Fruit fly (Drosophila melanogaster) whole organism, prepupa: ENCODE results near the gene pip.
A peak's percentile ranks its signal among the peaks of the same experiment; 100 is the strongest.

Experiments
- Blimp-1 ChIP-seq: fragments of 200-800 bp; sonication (Bioruptor generic); optimal IDR thresholded peaks from 3 replicates; lab custom pipeline; 2017; ENCODE audit warnings: missing biosample characterization, missing genetic modification characterization, mild to moderate bottlenecking, moderate library complexity, missing genetic modification reagents
- CG10669 ChIP-seq: fragments of 200-800 bp; sonication (Bioruptor generic); optimal IDR thresholded peaks from 3 replicates; lab custom pipeline; 2018; ENCODE audit warnings: missing biosample characterization, mild to moderate bottlenecking, missing genetic modification characterization, moderate library complexity
- CG11294 ChIP-seq: fragments of 200-800 bp; sonication (Bioruptor generic); IDR thresholded peaks from 2 replicates; pipeline ENCODE4 v1.3.6; 2022; ENCODE audit warnings: missing biosample characterization, missing genetic modification characterization
- CG11902 ChIP-seq: fragments of 200-800 bp; sonication (Bioruptor generic); optimal IDR thresholded peaks from 3 replicates; lab custom pipeline; 2016; ENCODE audit warnings: missing biosample characterization, missing genetic modification characterization
- CG15336 ChIP-seq: fragments of 200-800 bp; sonication (Bioruptor generic); IDR thresholded peaks from 2 replicates; pipeline ENCODE4 v1.3.6; 2022; ENCODE audit warnings: missing biosample characterization, missing genetic modification characterization
- CG1621 ChIP-seq: fragments of 200-800 bp; sonication (Bioruptor generic); optimal IDR thresholded peaks from 3 replicates; lab custom pipeline; 2018; ENCODE audit warnings: missing biosample characterization, mild to moderate bottlenecking, missing genetic modification characterization
- CG16779 ChIP-seq: fragments of 200-800 bp; sonication (Bioruptor generic); optimal IDR thresholded peaks from 3 replicates; lab custom pipeline; 2017; ENCODE audit warnings: missing biosample characterization, mild to moderate bottlenecking, missing genetic modification characterization
- CG32006 ChIP-seq: fragments of 200-800 bp; sonication (Bioruptor generic); optimal IDR thresholded peaks from 3 replicates; lab custom pipeline; 2017; ENCODE audit warnings: missing biosample characterization, mild to moderate bottlenecking, missing genetic modification characterization
- CG34406 ChIP-seq: fragments of 200-800 bp; sonication (Bioruptor generic); optimal IDR thresholded peaks from 3 replicates; lab custom pipeline; 2016; ENCODE audit warnings: missing biosample characterization, missing genetic modification characterization
- CG3919 ChIP-seq: fragments of 200-800 bp; sonication (Bioruptor generic); optimal IDR thresholded peaks from 3 replicates; lab custom pipeline; 2016; ENCODE audit warnings: missing biosample characterization, missing genetic modification characterization
- CG4318 ChIP-seq: fragments of 200-800 bp; sonication (Bioruptor generic); optimal IDR thresholded peaks from 3 replicates; lab custom pipeline; 2017; ENCODE audit warnings: missing biosample characterization, mild to moderate bottlenecking, missing genetic modification characterization
- CG6163 ChIP-seq: fragments of 200-800 bp; sonication (Bioruptor generic); IDR thresholded peaks from 3 replicates; pipeline ENCODE4 v1.3.6; 2022; ENCODE audit warnings: missing biosample characterization, missing genetic modification characterization
- CG6276 ChIP-seq: fragments of 200-800 bp; sonication (Bioruptor generic); optimal IDR thresholded peaks from 2 replicates; lab custom pipeline; 2017; ENCODE audit warnings: missing biosample characterization, mild to moderate bottlenecking, missing genetic modification characterization
- CG6792 ChIP-seq: fragments of 200-800 bp; sonication (Bioruptor generic); optimal IDR thresholded peaks from 3 replicates; lab custom pipeline; 2016; ENCODE audit warnings: missing biosample characterization, missing genetic modification characterization
- CG6808 ChIP-seq: fragments of 200-800 bp; sonication (Bioruptor generic); optimal IDR thresholded peaks from 3 replicates; lab custom pipeline; 2017; ENCODE audit warnings: missing biosample characterization, missing genetic modification characterization, mild to moderate bottlenecking, moderate library complexity, missing genetic modification reagents
- CG7368 ChIP-seq: fragments of 200-800 bp; sonication (Bioruptor generic); optimal IDR thresholded peaks from 3 replicates; lab custom pipeline; 2016; ENCODE audit warnings: missing biosample characterization, missing genetic modification characterization
- CG8119 ChIP-seq: fragments of 200-800 bp; sonication (Bioruptor generic); IDR thresholded peaks from 3 replicates; pipeline ENCODE4 v1.3.6; 2022; ENCODE audit warnings: missing biosample characterization, missing genetic modification characterization
- CG8319 ChIP-seq: fragments of 200-800 bp; sonication (Bioruptor generic); optimal IDR thresholded peaks from 3 replicates; lab custom pipeline; 2016; ENCODE audit warnings: missing biosample characterization, missing genetic modification characterization
- Eip75B ChIP-seq: fragments of 200-800 bp; sonication (Bioruptor generic); optimal IDR thresholded peaks from 3 replicates; lab custom pipeline; 2016; ENCODE audit warnings: missing biosample characterization, missing genetic modification characterization
- Eip78C ChIP-seq: fragments of 200-800 bp; sonication (Bioruptor generic); peaks from one replicate; lab custom pipeline; 2016; ENCODE audit warnings: missing biosample characterization, missing genetic modification characterization
- Ets96B ChIP-seq: fragments of 200-800 bp; optimal IDR thresholded peaks from 2 replicates; lab custom pipeline; 2019; ENCODE audit warnings: missing biosample characterization, mild to moderate bottlenecking, missing genetic modification characterization, moderate library complexity
- Hr38 ChIP-seq: sonication (Bioruptor generic); optimal IDR thresholded peaks from 2 replicates; lab custom pipeline; 2016; ENCODE audit warnings: missing biosample characterization, missing genetic modification characterization
- Hr39 ChIP-seq: fragments of 200-800 bp; sonication (Bioruptor generic); optimal IDR thresholded peaks from 2 replicates; lab custom pipeline; 2016; ENCODE audit warnings: missing biosample characterization, missing genetic modification characterization
- Hr4 ChIP-seq: fragments of 200-800 bp; sonication (Bioruptor generic); optimal IDR thresholded peaks from 3 replicates; lab custom pipeline; 2016; ENCODE audit warnings: missing biosample characterization, missing genetic modification characterization
- Lpt ChIP-seq: fragments of 200-800 bp; sonication (Bioruptor generic); optimal IDR thresholded peaks from 3 replicates; lab custom pipeline; 2016; ENCODE audit warnings: missing biosample characterization, missing genetic modification characterization
- Met ChIP-seq: fragments of 200-800 bp; sonication (Bioruptor generic); optimal IDR thresholded peaks from 3 replicates; lab custom pipeline; 2016; ENCODE audit warnings: missing biosample characterization, missing genetic modification characterization
- Smox ChIP-seq: fragments of 200-800 bp; sonication (Bioruptor generic); optimal IDR thresholded peaks from 3 replicates; lab custom pipeline; 2016; ENCODE audit warnings: missing biosample characterization, missing genetic modification characterization
- Sox102F ChIP-seq: fragments of 200-800 bp; sonication (Bioruptor generic); optimal IDR thresholded peaks from 2 replicates; lab custom pipeline; 2016; ENCODE audit warnings: missing biosample characterization, mild to moderate bottlenecking, missing genetic modification characterization
- Sox14 ChIP-seq: fragments of 200-800 bp; sonication (Bioruptor generic); optimal IDR thresholded peaks from 3 replicates; lab custom pipeline; 2016; ENCODE audit warnings: missing biosample characterization, missing genetic modification characterization
- Sox15 ChIP-seq: fragments of 200-800 bp; sonication (Bioruptor generic); optimal IDR thresholded peaks from 3 replicates; lab custom pipeline; 2016; ENCODE audit warnings: missing biosample characterization, missing genetic modification characterization
- achi ChIP-seq: fragments of 200-800 bp; sonication (Bioruptor generic); optimal IDR thresholded peaks from 3 replicates; lab custom pipeline; 2016; ENCODE audit warnings: missing biosample characterization, missing genetic modification characterization
- acj6 ChIP-seq: fragments of 200-800 bp; sonication (Bioruptor generic); optimal IDR thresholded peaks from 3 replicates; lab custom pipeline; 2016; ENCODE audit warnings: missing biosample characterization, missing genetic modification characterization
- cyc ChIP-seq: fragments of 200-800 bp; sonication (Bioruptor generic); optimal IDR thresholded peaks from 3 replicates; lab custom pipeline; 2016; ENCODE audit warnings: missing biosample characterization, missing genetic modification characterization
- dsx ChIP-seq: fragments of 200-800 bp; optimal IDR thresholded peaks from 3 replicates; lab custom pipeline; 2019; ENCODE audit warnings: missing biosample characterization, mild to moderate bottlenecking, missing genetic modification characterization, moderate library complexity; ENCODE audit not compliant: poor library complexity, severe bottlenecking
- esn ChIP-seq: fragments of 200-800 bp; sonication (Bioruptor generic); optimal IDR thresholded peaks from 2 replicates; lab custom pipeline; 2016; ENCODE audit warnings: missing biosample characterization, mild to moderate bottlenecking, missing genetic modification characterization, moderate library complexity
- fd59A ChIP-seq: fragments of 200-800 bp; sonication (Bioruptor generic); optimal IDR thresholded peaks from 2 replicates; lab custom pipeline; 2017; ENCODE audit warnings: missing biosample characterization, mild to moderate bottlenecking, missing genetic modification characterization, missing genetic modification reagents
- fd85E ChIP-seq: fragments of 200-800 bp; sonication (Bioruptor generic); optimal IDR thresholded peaks from 3 replicates; lab custom pipeline; 2016; ENCODE audit warnings: missing biosample characterization, missing genetic modification characterization
- lz ChIP-seq: fragments of 200-800 bp; sonication (Bioruptor generic); optimal IDR thresholded peaks from 3 replicates; lab custom pipeline; 2016; ENCODE audit warnings: missing biosample characterization, missing genetic modification characterization
- net ChIP-seq: fragments of 200-800 bp; sonication (Bioruptor generic); optimal IDR thresholded peaks from 3 replicates; lab custom pipeline; 2016; ENCODE audit warnings: missing biosample characterization, missing genetic modification characterization
- pdm3 ChIP-seq: fragments of 200-800 bp; sonication (Bioruptor generic); optimal IDR thresholded peaks from 3 replicates; lab custom pipeline; 2016; ENCODE audit warnings: missing biosample characterization, missing genetic modification characterization
- ss ChIP-seq, 2 experiments: fragments of 200-800 bp; sonication (Bioruptor generic); optimal IDR thresholded peaks; 2 replicates in 1 of 2; 3 replicates in 1 of 2; lab custom pipeline; 2017 to 2018; ENCODE audit warnings: mild to moderate bottlenecking in 2 of 2, missing biosample characterization in 2 of 2, missing genetic modification characterization in 2 of 2, moderate library complexity in 1 of 2
- topi ChIP-seq: fragments of 200-800 bp; sonication (Bioruptor generic); optimal IDR thresholded peaks from 3 replicates; lab custom pipeline; 2016; ENCODE audit warnings: missing biosample characterization, missing genetic modification characterization
- vri ChIP-seq: fragments of 200-800 bp; sonication (Bioruptor generic); optimal IDR thresholded peaks from 3 replicates; lab custom pipeline; 2016; ENCODE audit warnings: missing biosample characterization, mild to moderate bottlenecking, missing genetic modification characterization

The pip gene

dm6 chr3L:19260278-19260803, 77.1 kb downstream of the pip start, which contains the start of gene nes (continued):
- TF ChIP-seq CG6808 (GFP tag; lab: Kevin White, UChicago) (no peak), Hr38 (GFP tag; lab: Kevin White, UChicago) (no peak), Hr4 (GFP tag; lab: Kevin White, UChicago) (no peak), CG11902 (GFP tag; lab: Kevin White, UChicago) (no peak), Ets96B (tag; lab: Kevin White, UChicago) (no peak), CG7368 (GFP tag; lab: Kevin White, UChicago) (no peak), CG4318 (GFP tag; lab: Kevin White, UChicago) (no peak), CG6792 (GFP tag; lab: Kevin White, UChicago) (no peak)

dm6 chr3L:19258199-19258598, 79.2 kb downstream of the pip start:
- no peak for TF ChIP-seq fd85E (GFP tag; lab: Kevin White, UChicago)
- TF ChIP-seq esn (GFP tag; lab: Kevin White, UChicago): no peak
- TF ChIP-seq pdm3 (GFP tag; lab: Kevin White, UChicago): no peak
- no peak for TF ChIP-seq Blimp-1 (GFP tag; lab: Kevin White, UChicago)
- no peak for TF ChIP-seq CG16779 (tag; lab: Kevin White, UChicago)
- no peak for TF ChIP-seq CG6792 (GFP tag; lab: Kevin White, UChicago)
- no peak for TF ChIP-seq Eip75B (GFP tag; lab: Kevin White, UChicago)
- TF ChIP-seq Ets96B (tag; lab: Kevin White, UChicago): no peak
- no peak for TF ChIP-seq fd59A (GFP tag; lab: Kevin White, UChicago)
- no peak for TF ChIP-seq CG11294 (GFP tag; lab: Robert Waterston, UW)
- TF ChIP-seq CG1621: no peak
- no peak for TF ChIP-seq Sox102F
- TF ChIP-seq CG4318 (GFP tag; lab: Kevin White, UChicago): no peak
- no peak for TF ChIP-seq Lpt (GFP tag; lab: Kevin White, UChicago)
- no peak for TF ChIP-seq Smox (GFP tag; lab: Kevin White, UChicago)
- TF ChIP-seq Hr39 (GFP tag; lab: Kevin White, UChicago): no peak
- no peak for TF ChIP-seq Hr4 (GFP tag; lab: Kevin White, UChicago)
- no peak for TF ChIP-seq Eip78C (GFP tag; lab: Kevin White, UChicago)
- TF ChIP-seq Hr38 (GFP tag; lab: Kevin White, UChicago): no peak
- TF ChIP-seq CG6276 (GFP tag; lab: Kevin White, UChicago): no peak

- TF ChIP-seq CG1621 (no peak), cyc (GFP tag; lab: Kevin White, UChicago) (peak; percentile 67), CG6276 (GFP tag; lab: Kevin White, UChicago) (no peak), Sox102F (no peak), esn (GFP tag; lab: Kevin White, UChicago) (peak; percentile 78), fd59A (GFP tag; lab: Kevin White, UChicago) (peak; percentile 17), Sox15 (GFP tag; lab: Kevin White, UChicago) (no peak), Hr38 (GFP tag; lab: Kevin White, UChicago) (no peak), Smox (GFP tag; lab: Kevin White, UChicago) (no peak), lz (GFP tag; lab: Kevin White, UChicago) (peak; percentile 61), CG15336 (GFP tag; lab: Robert Waterston, UW) (peak; percentile 32; the same call in 1 of the 2 replicates), Met (GFP tag; lab: Kevin White, UChicago) (peak; percentile 67), Hr4 (GFP tag; lab: Kevin White, UChicago) (no peak), ss (GFP tag; optimal IDR thresholded peaks at IDR 0.05; lab: Kevin White, UChicago) (no peak), achi (peak; percentile 62), Sox14 (GFP tag; lab: Kevin White, UChicago) (peak; percentile 37), CG6808 (GFP tag; lab: Kevin White, UChicago) (no peak), CG34406 (GFP tag; lab: Kevin White, UChicago) (peak; percentile 46), CG10669 (GFP tag; lab: Kevin White, UChicago) (peak; percentile 36), CG32006 (GFP tag; lab: Kevin White, UChicago) (peak; percentile 55), dsx (no peak), CG11902 (GFP tag; lab: Kevin White, UChicago) (no peak), net (GFP tag; lab: Kevin White, UChicago) (peak; percentile 9), CG3919 (GFP tag; lab: Kevin White, UChicago) (peak; percentile 71), Eip78C (GFP tag; lab: Kevin White, UChicago) (peak; percentile 85), vri (peak; percentile 79), CG7368 (GFP tag; lab: Kevin White, UChicago) (no peak), CG8119 (no peak), acj6 (GFP tag; lab: Kevin White, UChicago) (peak; percentile 47), Blimp-1 (GFP tag; lab: Kevin White, UChicago) (peak; percentile 15), CG6163 (GFP tag; lab: Robert Waterston, UW) (no peak; the same call in 2 of the 3 replicates), CG8319 (no peak), topi (GFP tag; lab: Kevin White, UChicago) (peak; percentile 71), Ets96B (tag; lab: Kevin White, UChicago) (peak; percentile 41)
These were observed 82.5 kb downstream of the pip start, which contains the start of the genes mRpL21 and rept for dm6 chr3L:19254715-19255428. Gene mRpL21 (minus strand): TSS chr3L:19255061. Gene rept (plus strand): TSS chr3L:19255340.
